Worm (Caenorhabditis elegans) whole organism, young adult: ENCODE results near the gene T01H3.3.

Source experiments
- C17E4.6 ChIP-seq: fragments of 200-800 bp; sonication (Bioruptor generic); IDR thresholded peaks from 2 replicates; pipeline ENCODE4 v1.3.6; 2022; ENCODE audit warnings: missing genetic modification reagents, missing genetic modification characterization, missing compliant biosample characterization
- F33H1.4 ChIP-seq: fragments of 200-800 bp; sonication (Bioruptor generic); IDR thresholded peaks from 2 replicates; pipeline ENCODE4 v1.3.6; 2022; ENCODE audit warnings: missing genetic modification reagents, missing genetic modification characterization, missing compliant biosample characterization
- F37B4.10 ChIP-seq: fragments of 200-800 bp; sonication (Bioruptor generic); IDR thresholded peaks from 2 replicates; pipeline ENCODE4 v1.3.6; 2022; ENCODE audit warnings: missing genetic modification characterization, missing compliant biosample characterization
- F55B11.4 ChIP-seq: sonication (generic microtip); optimal IDR thresholded peaks from 2 replicates; lab custom pipeline; 2016; ENCODE audit warnings: missing compliant biosample characterization, missing genetic modification characterization, borderline replicate concordance; ENCODE audit not compliant: insufficient read depth
- aptf-3 ChIP-seq: fragments of 200-800 bp; sonication (Bioruptor generic); IDR thresholded peaks from 2 replicates; pipeline ENCODE4 v1.3.6; 2022; ENCODE audit warnings: missing genetic modification characterization, missing compliant biosample characterization
- ekl-4 ChIP-seq: fragments of 200-800 bp; sonication (Bioruptor generic); IDR thresholded peaks from 2 replicates; pipeline ENCODE4 v1.3.6; 2022; ENCODE audit warnings: missing genetic modification reagents, missing genetic modification characterization, missing compliant biosample characterization
- lin-54 ChIP-seq: fragments of 200-800 bp; sonication (Bioruptor generic); optimal IDR thresholded peaks from 2 replicates; lab custom pipeline; 2018; ENCODE audit warnings: mild to moderate bottlenecking, missing genetic modification characterization, missing compliant biosample characterization
- lsl-1 ChIP-seq: fragments of 200-800 bp; sonication (Bioruptor generic); optimal IDR thresholded peaks from 2 replicates; lab custom pipeline; 2018; ENCODE audit warnings: mild to moderate bottlenecking, missing genetic modification characterization, moderate library complexity, missing compliant biosample characterization
- nhr-120 ChIP-seq: fragments of 200-800 bp; sonication (Bioruptor generic); IDR thresholded peaks from 2 replicates; pipeline ENCODE4 v1.3.6; 2022; ENCODE audit warnings: missing genetic modification characterization, missing compliant biosample characterization
- sdz-38 ChIP-seq: sonication (generic microtip); optimal IDR thresholded peaks from 2 replicates; lab custom pipeline; 2016; ENCODE audit warnings: missing genotype, missing genetic modification characterization, missing compliant biosample characterization
- snpc-4 ChIP-seq, 5 experiments: fragments of 150-350 bp in 1 of 5; sonication (generic microtip) in 4 of 5; optimal IDR thresholded peaks; 2 replicates each; lab custom pipeline; 2014 to 2018; ENCODE audit warnings: missing genetic modification characterization in 5 of 5, missing biosample characterization in 3 of 5, antibody characterized with exemption in 2 of 5, mild to moderate bottlenecking in 2 of 5, missing compliant biosample characterization in 2 of 5, missing genotype in 2 of 5, moderate library complexity in 2 of 5, missing genetic modification reagents in 1 of 5
- unc-62 ChIP-seq: fragments of 150-350 bp; optimal IDR thresholded peaks from 2 replicates; lab custom pipeline; 2014; ENCODE audit warnings: missing biosample characterization, missing genetic modification reagents, missing genetic modification characterization

DNA sequence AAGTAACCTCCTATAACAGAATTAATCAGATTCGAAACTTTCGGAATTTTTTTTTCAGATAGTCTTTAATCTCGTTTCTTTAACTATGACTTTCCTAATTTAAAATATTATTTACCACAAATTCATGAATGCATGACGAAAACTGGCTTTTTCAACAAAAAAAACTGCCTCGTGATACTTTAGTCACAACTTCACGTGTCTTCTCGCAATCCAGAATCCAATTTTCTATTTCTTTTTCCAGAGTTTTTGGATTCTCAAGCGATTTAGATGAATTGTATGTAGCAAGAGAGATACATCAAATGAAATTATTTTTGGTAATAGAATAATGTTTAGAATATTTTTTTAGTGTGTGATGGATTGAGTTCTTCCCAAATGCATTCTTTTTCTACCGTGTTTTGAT is 46.5 kb upstream of the T01H3.3 start:
- TF ChIP-seq ekl-4 (GFP tag; lab: Robert Waterston, UW): no peak
- TF ChIP-seq F55B11.4 (tag; lab: Kevin White, UChicago): no peak
- TF ChIP-seq sdz-38 (tag; lab: Kevin White, UChicago): no peak
- no peak for TF ChIP-seq C17E4.6 (GFP tag; lab: Robert Waterston, UW)
- no peak for TF ChIP-seq lin-54 (GFP tag; lab: Kevin White, UChicago)
- no peak for TF ChIP-seq unc-62 (GFP tag; lab: Kevin White, UChicago)
- TF ChIP-seq snpc-4 (GFP tag; optimal IDR thresholded peaks at IDR 0.05; lab: Kevin White, UChicago): no peak
- no peak for TF ChIP-seq snpc-4 (tag; optimal IDR thresholded peaks at IDR 0.05; lab: Kevin White, UChicago)
- no peak for TF ChIP-seq nhr-120 (GFP tag; lab: Robert Waterston, UW)
- no peak for TF ChIP-seq F33H1.4 (GFP tag; lab: Robert Waterston, UW)
- no peak for TF ChIP-seq F37B4.10 (GFP tag; lab: Robert Waterston, UW)
- TF ChIP-seq aptf-3 (GFP tag; lab: Robert Waterston, UW): no peak
- TF ChIP-seq lsl-1 (GFP tag; lab: Kevin White, UChicago): no peak
